Fruit fly (Drosophila melanogaster) whole organism, wandering third instar larva: Measurements from ENCODE around the gene CG10761.

Experiments
- CG32264 ChIP-seq: fragments of 200-800 bp; sonication (Bioruptor generic); optimal IDR thresholded peaks from 2 replicates; lab custom pipeline; 2016; ENCODE audit warnings: missing biosample characterization, missing genetic modification characterization
- Dfd ChIP-seq: fragments of >200 bp; optimal IDR thresholded peaks from 2 replicates; lab custom pipeline; 2017; ENCODE audit warnings: missing biosample characterization, missing genetic modification characterization
- Hnf4 ChIP-seq: fragments of 200-800 bp; sonication (Bioruptor generic); optimal IDR thresholded peaks from 2 replicates; lab custom pipeline; 2016; ENCODE audit warnings: missing biosample characterization, mild to moderate bottlenecking, missing genetic modification characterization
- Hr78 ChIP-seq: fragments of >200 bp; optimal IDR thresholded peaks from 2 replicates; lab custom pipeline; 2017; ENCODE audit warnings: missing biosample characterization, missing genetic modification characterization
- Sp1 ChIP-seq: fragments of 200-800 bp; sonication (Bioruptor generic); optimal IDR thresholded peaks from 3 replicates; lab custom pipeline; 2019; ENCODE audit warnings: missing biosample characterization, mild to moderate bottlenecking, missing genetic modification characterization, moderate library complexity
- br ChIP-seq: fragments of 200-800 bp; sonication (Bioruptor generic); optimal IDR thresholded peaks from 2 replicates; lab custom pipeline; 2016; ENCODE audit warnings: missing biosample characterization, missing genetic modification characterization
- foxo ChIP-seq, 2 experiments: fragments of 200-800 bp; sonication (Bioruptor generic); optimal IDR thresholded peaks; 2 replicates in 1 of 2; 3 replicates in 1 of 2; lab custom pipeline; 2016 to 2017; ENCODE audit warnings: missing biosample characterization in 2 of 2, missing genetic modification characterization in 2 of 2
- fru ChIP-seq: fragments of 200-800 bp; sonication (Bioruptor generic); optimal IDR thresholded peaks from 3 replicates; lab custom pipeline; 2016; ENCODE audit warnings: missing biosample characterization, mild to moderate bottlenecking, missing genetic modification characterization
- pan ChIP-seq: fragments of >200 bp; optimal IDR thresholded peaks from 2 replicates; lab custom pipeline; 2017
- psq ChIP-seq: fragments of 200-800 bp; sonication (Bioruptor generic); optimal IDR thresholded peaks from 3 replicates; lab custom pipeline; 2017; ENCODE audit warnings: missing biosample characterization, mild to moderate bottlenecking, missing genetic modification characterization, moderate library complexity
- rgr ChIP-seq: fragments of 200-800 bp; sonication (Bioruptor generic); optimal IDR thresholded peaks from 3 replicates; lab custom pipeline; 2016; ENCODE audit warnings: missing biosample characterization, mild to moderate bottlenecking, missing genetic modification characterization
- sv ChIP-seq: fragments of 200-800 bp; sonication (Bioruptor generic); optimal IDR thresholded peaks from 3 replicates; lab custom pipeline; 2016; ENCODE audit warnings: missing biosample characterization, missing genetic modification characterization
- usp ChIP-seq: fragments of >200 bp; optimal IDR thresholded peaks from 2 replicates; lab custom pipeline; 2017; ENCODE audit warnings: missing biosample characterization, missing genetic modification characterization

DNA sequence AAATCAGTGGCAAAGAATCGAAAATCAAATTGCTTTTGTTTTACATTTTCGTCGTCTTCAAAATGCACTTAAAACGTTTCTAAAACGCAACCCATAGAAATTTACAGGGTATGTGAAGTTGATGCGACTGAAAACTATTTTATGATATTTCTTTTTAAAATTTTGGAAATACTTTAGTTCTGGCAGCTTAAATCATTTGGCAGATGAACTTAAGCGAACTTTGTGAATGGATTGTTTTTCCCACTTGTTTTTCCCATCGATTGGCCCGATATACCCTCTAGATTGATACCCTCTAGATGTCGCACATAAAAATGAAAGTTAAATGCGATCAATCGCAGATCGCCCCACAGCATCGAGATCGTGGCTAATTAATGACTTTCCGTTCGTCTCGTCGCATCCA is 36.4 kb downstream of the CG10761 start:
- TF ChIP-seq psq (GFP tag; lab: Kevin White, UChicago) (no peak), CG32264 (GFP tag; lab: Kevin White, UChicago) (no peak), sv (GFP tag; lab: Kevin White, UChicago) (peak; percentile 9), usp (GFP tag; lab: Kevin White, UChicago) (no peak), Sp1 (no peak), Dfd (no peak), fru (GFP tag; lab: Kevin White, UChicago) (no peak), br (no peak), Hnf4 (GFP tag; lab: Kevin White, UChicago) (no peak), Hr78 (GFP tag; lab: Kevin White, UChicago) (no peak), pan (lab: Kevin White, UChicago) (no peak), rgr (GFP tag; lab: Kevin White, UChicago) (no peak), foxo (GFP tag; optimal IDR thresholded peaks at IDR 0.05; lab: Kevin White, UChicago) (no peak)
